Fruit fly (Drosophila melanogaster) whole organism, embryonic: ENCODE measurements around the gene CG11168.
A peak's percentile ranks its signal among the peaks of the same experiment; 100 is the strongest.

Experiments used
- CG1233 ChIP-seq: fragments of 200-800 bp; sonication (Bioruptor generic); optimal IDR thresholded peaks from 4 replicates; lab custom pipeline; 2018; ENCODE audit warnings: missing biosample characterization, mild to moderate bottlenecking, missing genetic modification characterization
- CG13123 ChIP-seq: fragments of 200-800 bp; sonication (Bioruptor generic); optimal IDR thresholded peaks from 2 replicates; lab custom pipeline; 2016; ENCODE audit warnings: missing biosample characterization, missing genetic modification characterization
- CG13424 ChIP-seq: fragments of 200-800 bp; sonication (Bioruptor generic); optimal IDR thresholded peaks from 2 replicates; lab custom pipeline; 2019; ENCODE audit warnings: missing biosample characterization, mild to moderate bottlenecking, missing genetic modification characterization, moderate library complexity
- CG13775 ChIP-seq: fragments of 200-800 bp; sonication (Bioruptor generic); optimal IDR thresholded peaks from 3 replicates; lab custom pipeline; 2017; ENCODE audit warnings: missing biosample characterization, mild to moderate bottlenecking, missing genetic modification characterization
- CG15479 ChIP-seq: fragments of 200-800 bp; sonication (Bioruptor generic); optimal IDR thresholded peaks from 3 replicates; lab custom pipeline; 2019; ENCODE audit warnings: missing biosample characterization, mild to moderate bottlenecking, missing genetic modification characterization, moderate library complexity
- CG16779 ChIP-seq: fragments of 200-800 bp; sonication (Bioruptor generic); IDR thresholded peaks from 2 replicates; pipeline ENCODE4 v1.3.6; 2022; ENCODE audit warnings: missing biosample characterization, missing genetic modification characterization
- CG17829 ChIP-seq: fragments of 200-800 bp; optimal IDR thresholded peaks from 2 replicates; lab custom pipeline; 2019; ENCODE audit warnings: missing biosample characterization, mild to moderate bottlenecking, missing genetic modification characterization, moderate library complexity
- CG18764 ChIP-seq: fragments of 200-800 bp; sonication (Bioruptor generic); optimal IDR thresholded peaks from 3 replicates; lab custom pipeline; 2016; ENCODE audit warnings: missing biosample characterization, missing genetic modification characterization
- CG2129 ChIP-seq: fragments of 200-800 bp; sonication (Bioruptor generic); IDR thresholded peaks from 2 replicates; pipeline ENCODE4 v1.3.6; 2022; ENCODE audit warnings: missing biosample characterization, missing genetic modification characterization; ENCODE audit not compliant: partially characterized antibody
- CG2202 ChIP-seq: fragments of 200-800 bp; sonication (Bioruptor generic); optimal IDR thresholded peaks from 2 replicates; lab custom pipeline; 2018; ENCODE audit warnings: missing biosample characterization, mild to moderate bottlenecking, missing genetic modification characterization
- CG2889 ChIP-seq: fragments of 200-800 bp; sonication (Bioruptor generic); IDR thresholded peaks from 3 replicates; pipeline ENCODE4 v1.3.6; 2022; ENCODE audit warnings: missing biosample characterization, missing genetic modification characterization
- CG3065 ChIP-seq: fragments of 200-800 bp; sonication (Bioruptor generic); optimal IDR thresholded peaks from 2 replicates; lab custom pipeline; 2016; ENCODE audit warnings: missing biosample characterization, missing genetic modification characterization
- CG31365 ChIP-seq: fragments of 200-800 bp; sonication (Bioruptor generic); optimal IDR thresholded peaks from 2 replicates; lab custom pipeline; 2018; ENCODE audit warnings: missing biosample characterization, mild to moderate bottlenecking, missing genetic modification characterization
- CG4282 ChIP-seq: fragments of 200-800 bp; sonication (Bioruptor generic); optimal IDR thresholded peaks from 2 replicates; lab custom pipeline; 2016; ENCODE audit warnings: missing biosample characterization, missing genetic modification characterization
- CG4328 ChIP-seq: fragments of 200-800 bp; sonication (Bioruptor generic); optimal IDR thresholded peaks from 3 replicates; lab custom pipeline; 2017; ENCODE audit warnings: missing biosample characterization, missing genetic modification reagents, missing genetic modification characterization
- CG4404 ChIP-seq: fragments of 200-800 bp; sonication (Bioruptor generic); IDR thresholded peaks from 2 replicates; pipeline ENCODE4 v1.3.6; 2022; ENCODE audit warnings: missing biosample characterization, missing genetic modification characterization
- CG6791 ChIP-seq: fragments of 200-800 bp; sonication (Bioruptor generic); IDR thresholded peaks from 3 replicates; pipeline ENCODE4 v1.3.6; 2022; ENCODE audit warnings: missing biosample characterization, missing genetic modification characterization; ENCODE audit not compliant: partially characterized antibody
- CG6813 ChIP-seq: fragments of 200-800 bp; sonication (Bioruptor generic); optimal IDR thresholded peaks from 2 replicates; lab custom pipeline; 2017; ENCODE audit warnings: missing biosample characterization, missing genetic modification characterization, mild to moderate bottlenecking, moderate library complexity, missing genetic modification reagents
- CG7839 ChIP-seq: fragments of 200-800 bp; sonication (Bioruptor generic); optimal IDR thresholded peaks from 3 replicates; lab custom pipeline; 2018; ENCODE audit warnings: missing biosample characterization, mild to moderate bottlenecking, missing genetic modification characterization, moderate library complexity
- CG7963 ChIP-seq: fragments of 200-800 bp; sonication (Bioruptor generic); IDR thresholded peaks from 3 replicates; pipeline ENCODE4 v1.3.6; 2022; ENCODE audit warnings: missing biosample characterization, missing genetic modification characterization; ENCODE audit not compliant: partially characterized antibody
- CG8089 ChIP-seq: fragments of 200-800 bp; sonication (Bioruptor generic); optimal IDR thresholded peaks from 3 replicates; lab custom pipeline; 2016; ENCODE audit warnings: missing biosample characterization, missing genetic modification characterization
- CG9437 ChIP-seq: fragments of 200-800 bp; sonication (Bioruptor generic); optimal IDR thresholded peaks from 2 replicates; lab custom pipeline; 2018; ENCODE audit warnings: missing biosample characterization, mild to moderate bottlenecking, missing genetic modification characterization
- Dad ChIP-seq: fragments of 200-800 bp; sonication (Bioruptor generic); optimal IDR thresholded peaks from 3 replicates; lab custom pipeline; 2016; ENCODE audit warnings: missing biosample characterization, missing genetic modification characterization
- Deaf1 ChIP-seq: fragments of 200-800 bp; optimal IDR thresholded peaks from 3 replicates; lab custom pipeline; 2019; ENCODE audit warnings: missing biosample characterization, mild to moderate bottlenecking, missing genetic modification characterization, moderate library complexity
- E2f1 ChIP-seq: fragments of 200-800 bp; sonication (Bioruptor generic); IDR thresholded peaks from 2 replicates; pipeline ENCODE4 v1.3.6; 2022; ENCODE audit warnings: missing biosample characterization, missing genetic modification characterization
- Jarid2 ChIP-seq: fragments of 200-800 bp; sonication (Bioruptor generic); optimal IDR thresholded peaks from 3 replicates; lab custom pipeline; 2017; ENCODE audit warnings: mild to moderate bottlenecking, missing biosample characterization, missing genetic modification reagents, missing genetic modification characterization
- Max ChIP-seq: fragments of 200-800 bp; sonication (Bioruptor generic); optimal IDR thresholded peaks from 2 replicates; lab custom pipeline; 2016; ENCODE audit warnings: missing biosample characterization, mild to moderate bottlenecking, missing genetic modification characterization
- Med ChIP-seq: fragments of 200-800 bp; sonication (Bioruptor generic); peaks from one replicate; lab custom pipeline; 2016; ENCODE audit warnings: missing biosample characterization, missing genetic modification characterization, mild to moderate bottlenecking, inconsistent platforms, moderate library complexity
- Myb ChIP-seq: fragments of 200-800 bp; sonication (Bioruptor generic); optimal IDR thresholded peaks from 2 replicates; lab custom pipeline; 2016; ENCODE audit warnings: missing biosample characterization, missing genetic modification characterization
- PHDP ChIP-seq: fragments of 200-800 bp; sonication (Bioruptor generic); optimal IDR thresholded peaks from 3 replicates; lab custom pipeline; 2018; ENCODE audit warnings: missing biosample characterization, mild to moderate bottlenecking, missing genetic modification characterization, moderate library complexity
- bbx ChIP-seq: fragments of 200-800 bp; sonication (Bioruptor generic); IDR thresholded peaks from 2 replicates; pipeline ENCODE4 v1.3.6; 2022; ENCODE audit warnings: missing biosample characterization, missing genetic modification characterization; ENCODE audit not compliant: partially characterized antibody
- bcd ChIP-seq: fragments of 200-800 bp; sonication (Bioruptor generic); optimal IDR thresholded peaks from 2 replicates; lab custom pipeline; 2017; ENCODE audit warnings: missing biosample characterization, mild to moderate bottlenecking, missing genetic modification characterization
- dysf ChIP-seq: fragments of 200-800 bp; sonication (Bioruptor generic); IDR thresholded peaks from 3 replicates; pipeline ENCODE4 v1.3.6; 2022; ENCODE audit warnings: missing biosample characterization, missing genetic modification characterization
- gem ChIP-seq: fragments of 200-800 bp; sonication (Bioruptor generic); optimal IDR thresholded peaks from 2 replicates; lab custom pipeline; 2019; ENCODE audit warnings: missing biosample characterization, mild to moderate bottlenecking, missing genetic modification characterization, moderate library complexity
- inv ChIP-seq: fragments of 200-800 bp; sonication (Bioruptor generic); IDR thresholded peaks from 2 replicates; pipeline ENCODE4 v1.3.6; 2022; ENCODE audit warnings: missing biosample characterization, missing genetic modification characterization; ENCODE audit not compliant: partially characterized antibody
- kah ChIP-seq: fragments of 200-800 bp; sonication (Bioruptor generic); optimal IDR thresholded peaks from 2 replicates; lab custom pipeline; 2018; ENCODE audit warnings: missing biosample characterization, mild to moderate bottlenecking, missing genetic modification characterization
- luna ChIP-seq: fragments of 200-800 bp; sonication (Bioruptor generic); optimal IDR thresholded peaks from 2 replicates; lab custom pipeline; 2016; ENCODE audit warnings: missing biosample characterization, missing genetic modification characterization
- maf-S ChIP-seq: fragments of 200-800 bp; sonication (Bioruptor generic); optimal IDR thresholded peaks from 2 replicates; lab custom pipeline; 2016; ENCODE audit warnings: missing biosample characterization, missing genetic modification characterization
- mam ChIP-seq: fragments of 200-800 bp; sonication (Bioruptor generic); optimal IDR thresholded peaks from 3 replicates; lab custom pipeline; 2016; ENCODE audit warnings: missing biosample characterization, missing genetic modification characterization
- nmo ChIP-seq: fragments of 200-800 bp; sonication (Bioruptor generic); optimal IDR thresholded peaks from 2 replicates; lab custom pipeline; 2018; ENCODE audit warnings: missing biosample characterization, mild to moderate bottlenecking, missing genetic modification characterization, moderate library complexity
- pho ChIP-seq: fragments of 200-800 bp; sonication (Bioruptor generic); optimal IDR thresholded peaks from 2 replicates; lab custom pipeline; 2016; ENCODE audit warnings: missing biosample characterization, missing genetic modification characterization
- pita ChIP-seq: fragments of 200-800 bp; sonication (Bioruptor generic); optimal IDR thresholded peaks from 2 replicates; lab custom pipeline; 2017; ENCODE audit warnings: missing biosample characterization, mild to moderate bottlenecking, missing genetic modification characterization
- repo ChIP-seq: fragments of 200-800 bp; sonication (Bioruptor generic); optimal IDR thresholded peaks from 2 replicates; lab custom pipeline; 2016; ENCODE audit warnings: missing biosample characterization, missing genetic modification characterization
- run ChIP-seq: fragments of 200-800 bp; sonication (Bioruptor generic); optimal IDR thresholded peaks from 3 replicates; lab custom pipeline; 2018; ENCODE audit warnings: missing biosample characterization, mild to moderate bottlenecking, missing genetic modification characterization
- scrt ChIP-seq: fragments of 200-800 bp; sonication (Bioruptor generic); optimal IDR thresholded peaks from 2 replicates; lab custom pipeline; 2018; ENCODE audit warnings: missing biosample characterization, mild to moderate bottlenecking, missing genetic modification characterization, moderate library complexity
- sima ChIP-seq: fragments of 200-800 bp; sonication (Bioruptor generic); optimal IDR thresholded peaks from 2 replicates; lab custom pipeline; 2016; ENCODE audit warnings: missing biosample characterization, missing genetic modification characterization
- sna ChIP-seq: fragments of 200-800 bp; sonication (Bioruptor generic); IDR thresholded peaks from 2 replicates; pipeline ENCODE4 v1.3.6; 2022; ENCODE audit warnings: missing biosample characterization, missing genetic modification characterization; ENCODE audit not compliant: partially characterized antibody
- so ChIP-seq: fragments of 200-800 bp; sonication (Bioruptor generic); IDR thresholded peaks from 3 replicates; pipeline ENCODE4 v1.3.6; 2022; ENCODE audit warnings: missing biosample characterization, missing genetic modification characterization
- stwl ChIP-seq: fragments of 200-800 bp; sonication (Bioruptor generic); optimal IDR thresholded peaks from 3 replicates; lab custom pipeline; 2018; ENCODE audit warnings: missing biosample characterization, mild to moderate bottlenecking, missing genetic modification characterization, moderate library complexity
- trem ChIP-seq: fragments of 200-800 bp; optimal IDR thresholded peaks from 3 replicates; lab custom pipeline; 2019; ENCODE audit warnings: missing biosample characterization, mild to moderate bottlenecking, missing genetic modification characterization, moderate library complexity

The CG11168 gene

DNA sequence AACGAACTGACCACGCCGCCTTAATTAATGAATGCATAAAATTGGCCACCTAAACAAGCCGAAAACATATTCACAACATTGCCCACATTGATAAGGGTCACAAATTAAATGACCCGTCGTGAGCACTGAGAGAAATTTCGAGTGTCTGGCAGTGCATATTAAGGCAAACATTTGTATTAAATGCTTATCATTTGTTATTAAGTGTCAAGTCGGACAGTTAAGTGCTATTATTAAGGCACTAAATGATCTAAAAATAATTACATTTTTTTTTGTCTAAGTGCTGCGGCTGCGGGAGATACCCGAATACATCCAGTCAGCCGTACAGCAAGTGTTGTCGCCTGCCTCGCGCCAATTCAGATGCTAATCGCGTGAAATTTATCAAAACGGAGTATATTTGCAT lies 44.6 kb downstream of the CG11168 start (continued):
- no peak for TF ChIP-seq CG6791 (GFP tag; lab: Robert Waterston, UW)
- TF ChIP-seq CG9437 (GFP tag; lab: Kevin White, UChicago), result peak; percentile 22
- no peak for TF ChIP-seq bbx (GFP tag; lab: Robert Waterston, UW)
- no peak for TF ChIP-seq CG18764 (GFP tag; lab: Kevin White, UChicago)
- peak; percentile 31 for TF ChIP-seq luna (GFP tag; lab: Kevin White, UChicago)
- 0 out of 2 replicates have a peak, but pooled peaks have one; percentile 33 for TF ChIP-seq CG16779 (GFP tag; lab: Robert Waterston, UW)
- peak; percentile 42 for TF ChIP-seq Dad
- TF ChIP-seq repo (GFP tag; lab: Kevin White, UChicago), result peak; percentile 16
- TF ChIP-seq sna (GFP tag; lab: Robert Waterston, UW), result no peak
- TF ChIP-seq Med (GFP tag; lab: Kevin White, UChicago), result peak; percentile 97
- peak; percentile 8 for TF ChIP-seq maf-S (GFP tag; lab: Kevin White, UChicago)
- no peak for TF ChIP-seq CG2202 (tag; lab: Kevin White, UChicago)
- TF ChIP-seq CG17829 (tag; lab: Kevin White, UChicago), result peak; percentile 41
- TF ChIP-seq CG13775 (GFP tag; lab: Kevin White, UChicago), result peak; percentile 1
- TF ChIP-seq bcd (GFP tag; lab: Kevin White, UChicago), result peak; percentile 70
- TF ChIP-seq CG4328 (GFP tag; lab: Kevin White, UChicago), result no peak
- TF ChIP-seq CG6813, result peak; percentile 36
- TF ChIP-seq dysf, result peak; percentile 76
- peak; percentile 72 for TF ChIP-seq mam (GFP tag; lab: Kevin White, UChicago)
- peak; percentile 65 for TF ChIP-seq E2f1 (GFP tag; lab: Robert Waterston, UW)
- no peak for TF ChIP-seq CG31365 (tag; lab: Kevin White, UChicago)
- peak; percentile 56; the same call in 1 of the 3 replicates for TF ChIP-seq CG2889 (GFP tag; lab: Robert Waterston, UW)
- peak; percentile 15 for TF ChIP-seq sima (GFP tag; lab: Kevin White, UChicago)
- TF ChIP-seq pita (GFP tag; lab: Kevin White, UChicago), result no peak
- TF ChIP-seq CG1233 (GFP tag; lab: Kevin White, UChicago), result no peak
- no peak for TF ChIP-seq CG4282 (GFP tag; lab: Kevin White, UChicago)
- TF ChIP-seq trem (tag; lab: Kevin White, UChicago), result no peak
- TF ChIP-seq so (GFP tag; lab: Robert Waterston, UW), result peak; percentile 67; the same call in 2 of the 3 replicates
- TF ChIP-seq CG4404 (GFP tag; lab: Robert Waterston, UW), result 0 out of 2 replicates have a peak, but pooled peaks have one; percentile 9
- peak; percentile 57 for TF ChIP-seq CG13424
- TF ChIP-seq PHDP (tag; lab: Kevin White, UChicago), result no peak
- TF ChIP-seq CG3065, result no peak
- TF ChIP-seq CG15479 (GFP tag; lab: Kevin White, UChicago), result no peak
- peak; percentile 60 for TF ChIP-seq nmo (GFP tag; lab: Kevin White, UChicago)
- peak; percentile 81 for TF ChIP-seq gem (tag; lab: Kevin White, UChicago)
- no peak for TF ChIP-seq CG2129 (GFP tag; lab: Robert Waterston, UW)
- TF ChIP-seq stwl (tag; lab: Kevin White, UChicago), result no peak
- TF ChIP-seq kah (GFP tag; lab: Kevin White, UChicago), result peak; percentile 20
- peak; percentile 5 for TF ChIP-seq Jarid2
- no peak for TF ChIP-seq Max (GFP tag; lab: Kevin White, UChicago)
- peak; percentile 54 for TF ChIP-seq scrt (GFP tag; lab: Kevin White, UChicago)
- no peak for TF ChIP-seq Deaf1 (tag; lab: Kevin White, UChicago)
- TF ChIP-seq CG8089 (GFP tag; lab: Kevin White, UChicago), result no peak
- peak; percentile 44 for TF ChIP-seq pho
- TF ChIP-seq CG7963 (GFP tag; lab: Robert Waterston, UW), result no peak
- no peak for TF ChIP-seq CG13123 (GFP tag; lab: Kevin White, UChicago)
- peak; percentile 29 for TF ChIP-seq Myb
- peak; percentile 79 for TF ChIP-seq CG7839 (tag; lab: Kevin White, UChicago)
- TF ChIP-seq run (tag; lab: Kevin White, UChicago), result peak; percentile 49
- no peak for TF ChIP-seq inv (GFP tag; lab: Robert Waterston, UW)
